Worm (Caenorhabditis elegans) whole organism, L2 larva: ENCODE results near the gene C25G6.3.

Experiments used
- C34F6.9 ChIP-seq: fragments of 150-350 bp; optimal IDR thresholded peaks from 2 replicates; lab custom pipeline; 2014; ENCODE audit warnings: missing biosample characterization, missing genetic modification characterization
- F13H6.1 ChIP-seq: sonication (generic microtip); optimal IDR thresholded peaks from 2 replicates; lab custom pipeline; 2016; ENCODE audit warnings: missing genetic modification characterization, missing compliant biosample characterization
- ZK546.5 ChIP-seq: sonication (generic microtip); optimal IDR thresholded peaks from 2 replicates; lab custom pipeline; 2017; ENCODE audit warnings: missing biosample characterization, missing genetic modification characterization
- alr-1 ChIP-seq: fragments of 150-350 bp; optimal IDR thresholded peaks from 2 replicates; lab custom pipeline; 2014; ENCODE audit warnings: missing biosample characterization, missing genetic modification characterization
- ceh-82 ChIP-seq: fragments of 150-350 bp; optimal IDR thresholded peaks from 2 replicates; lab custom pipeline; 2014; ENCODE audit warnings: missing biosample characterization, missing genetic modification characterization
- dmd-4 ChIP-seq: sonication (generic microtip); optimal IDR thresholded peaks from 2 replicates; lab custom pipeline; 2017; ENCODE audit warnings: missing biosample characterization, missing genetic modification characterization
- egl-27 ChIP-seq: sonication (generic microtip); optimal IDR thresholded peaks from 3 replicates; lab custom pipeline; 2017; ENCODE audit warnings: missing biosample characterization, missing genetic modification reagents, missing genetic modification characterization
- elt-1 ChIP-seq: fragments of 150-350 bp; optimal IDR thresholded peaks from 2 replicates; lab custom pipeline; 2014; ENCODE audit warnings: missing biosample characterization, missing genetic modification characterization
- elt-3 ChIP-seq: sonication (generic microtip); optimal IDR thresholded peaks from 2 replicates; lab custom pipeline; 2017; ENCODE audit warnings: missing biosample characterization, missing genetic modification characterization
- gmeb-1 ChIP-seq: fragments of 150-350 bp; optimal IDR thresholded peaks from 2 replicates; lab custom pipeline; 2014; ENCODE audit warnings: missing biosample characterization, missing genetic modification characterization
- lin-39 ChIP-seq: fragments of 150-350 bp; optimal IDR thresholded peaks from 2 replicates; lab custom pipeline; 2014; ENCODE audit warnings: missing biosample characterization, missing genetic modification reagents, missing genetic modification characterization
- mab-5 ChIP-seq: fragments of 150-350 bp; optimal IDR thresholded peaks from 2 replicates; lab custom pipeline; 2014; ENCODE audit warnings: missing biosample characterization, missing genetic modification characterization
- nhr-10 ChIP-seq: sonication (generic microtip); optimal IDR thresholded peaks from 2 replicates; lab custom pipeline; 2017; ENCODE audit warnings: missing biosample characterization, missing genetic modification characterization
- nhr-12 ChIP-seq: fragments of 150-350 bp; optimal IDR thresholded peaks from 2 replicates; lab custom pipeline; 2014; ENCODE audit warnings: missing biosample characterization, missing genetic modification characterization
- nhr-129 ChIP-seq: fragments of 150-350 bp; optimal IDR thresholded peaks from 2 replicates; lab custom pipeline; 2014; ENCODE audit warnings: missing biosample characterization, missing genetic modification characterization
- nhr-21 ChIP-seq: fragments of 150-350 bp; optimal IDR thresholded peaks from 2 replicates; lab custom pipeline; 2014; ENCODE audit warnings: missing biosample characterization, missing genetic modification characterization
- nhr-237 ChIP-seq: fragments of 150-350 bp; optimal IDR thresholded peaks from 2 replicates; lab custom pipeline; 2014; ENCODE audit warnings: missing biosample characterization, missing genetic modification characterization
- skn-1 ChIP-seq: sonication (generic microtip); optimal IDR thresholded peaks from 2 replicates; lab custom pipeline; 2017; ENCODE audit warnings: missing biosample characterization, missing genetic modification characterization
- sma-3 ChIP-seq: sonication (generic microtip); optimal IDR thresholded peaks from 2 replicates; lab custom pipeline; 2016; ENCODE audit warnings: missing genetic modification reagents, missing genetic modification characterization, missing compliant biosample characterization

The C25G6.3 gene

DNA sequence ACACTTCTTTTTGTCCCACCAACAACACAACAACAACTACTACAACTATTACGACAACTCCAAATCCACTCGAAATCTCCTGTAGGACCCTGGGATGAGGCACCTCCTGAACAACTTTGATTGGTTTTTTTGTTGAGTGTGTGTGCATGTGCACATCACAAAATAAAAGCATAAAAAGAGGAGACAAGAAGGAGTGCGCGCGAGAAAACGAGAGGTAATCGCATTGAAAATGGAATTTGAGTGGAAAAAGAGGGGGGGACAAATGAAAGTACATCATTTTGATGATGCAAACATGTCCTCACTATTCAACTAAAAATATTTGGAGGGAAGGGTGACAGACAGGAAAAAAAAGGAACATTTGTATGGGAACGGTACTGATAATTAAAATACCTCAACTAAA lies 53.2 kb downstream of the C25G6.3 start:
- no peak for TF ChIP-seq mab-5
- TF ChIP-seq sma-3, result no peak
- TF ChIP-seq dmd-4 (tag; lab: Kevin White, UChicago), result no peak
- no peak for TF ChIP-seq egl-27 (tag; lab: Kevin White, UChicago)
- TF ChIP-seq C34F6.9 (tag; lab: Kevin White, UChicago), result no peak

DNA sequence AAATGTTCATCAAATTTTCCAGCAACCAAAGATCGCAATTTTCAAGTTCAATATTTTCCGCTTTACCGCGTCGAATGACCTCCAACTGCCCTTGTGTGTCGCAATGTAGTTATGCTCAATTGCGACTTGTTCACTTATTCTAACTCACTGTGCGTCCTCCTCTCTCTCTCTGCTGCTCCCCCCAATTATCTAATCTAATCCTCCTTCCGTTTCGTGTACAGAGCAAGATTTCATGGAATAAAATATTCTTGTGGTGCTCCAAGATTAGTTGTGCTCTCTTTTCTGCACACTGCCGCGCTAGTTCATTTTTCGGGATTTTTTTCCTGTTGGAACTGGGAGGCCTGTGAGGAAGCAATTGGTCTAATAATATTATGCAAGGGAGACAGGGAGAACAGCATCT lies 54.7 kb downstream of the C25G6.3 start:
- TF ChIP-seq gmeb-1 (tag; lab: Kevin White, UChicago), result no peak
- TF ChIP-seq alr-1 (tag; lab: Kevin White, UChicago), result no peak
- TF ChIP-seq elt-3 (tag; lab: Kevin White, UChicago), result no peak
- no peak for TF ChIP-seq ZK546.5 (tag; lab: Kevin White, UChicago)
- no peak for TF ChIP-seq nhr-129 (tag; lab: Kevin White, UChicago)
- TF ChIP-seq, all 48 proteins: peak for 0

ce11 chrX:1183258-1183657 lies 55.4 kb downstream of the C25G6.3 start:
- TF ChIP-seq nhr-237 (tag; lab: Kevin White, UChicago), result no peak
- no peak for TF ChIP-seq lin-39 (tag; lab: Kevin White, UChicago)
- TF ChIP-seq C34F6.9 (tag; lab: Kevin White, UChicago), result no peak
- no peak for TF ChIP-seq alr-1 (tag; lab: Kevin White, UChicago)
- no peak for TF ChIP-seq ceh-82 (tag; lab: Kevin White, UChicago)
- TF ChIP-seq nhr-21, result no peak
- TF ChIP-seq nhr-10 (tag; lab: Kevin White, UChicago), result no peak
- no peak for TF ChIP-seq elt-1 (tag; lab: Kevin White, UChicago)
- TF ChIP-seq nhr-12 (tag; lab: Kevin White, UChicago), result no peak
- TF ChIP-seq skn-1 (tag; lab: Kevin White, UChicago), result no peak
- no peak for TF ChIP-seq F13H6.1 (tag; lab: Kevin White, UChicago)
